Fruit fly (Drosophila melanogaster) whole organism: ENCODE measurements around the gene Vps45.

Experiments used
- CG8478 ChIP-seq: fragments of >200 bp; optimal IDR thresholded peaks from 2 replicates; lab custom pipeline; 2018; ENCODE audit warnings: inconsistent platforms
- psq ChIP-seq: fragments of >200 bp; optimal IDR thresholded peaks from 2 replicates; lab custom pipeline; 2017

dm6 chr3R:9548769-9549168 lies 15.0 kb upstream of the Vps45 start:
- TF ChIP-seq CG8478 (lab: Kevin White, UChicago) (no peak), psq (no peak)
